Worm (Caenorhabditis elegans) whole organism, mixed stage, embryonic: ENCODE data around the gene F18A11.3.

Source experiments
- M03D4.4 ChIP-seq: sonication (generic microtip); optimal IDR thresholded peaks from 2 replicates; lab custom pipeline; 2017; ENCODE audit warnings: mild to moderate bottlenecking, missing genetic modification characterization, missing compliant biosample characterization
- bed-3 ChIP-seq: fragments of 200-800 bp; sonication (Bioruptor generic); optimal IDR thresholded peaks from 3 replicates; lab custom pipeline; 2018; ENCODE audit warnings: mild to moderate bottlenecking, missing genetic modification characterization, moderate library complexity, missing compliant biosample characterization
- ceh-39 ChIP-seq: fragments of 150-350 bp; optimal IDR thresholded peaks from 2 replicates; lab custom pipeline; 2014; ENCODE audit warnings: missing biosample characterization, missing genetic modification characterization
- ceh-43 ChIP-seq: fragments of 200-800 bp; sonication (Bioruptor generic); optimal IDR thresholded peaks from 2 replicates; lab custom pipeline; 2018; ENCODE audit warnings: mild to moderate bottlenecking, missing genetic modification characterization, moderate library complexity, missing compliant biosample characterization
- ceh-83 ChIP-seq: fragments of 200-800 bp; sonication (Bioruptor generic); optimal IDR thresholded peaks from 2 replicates; lab custom pipeline; 2018; ENCODE audit warnings: mild to moderate bottlenecking, missing genetic modification characterization, missing compliant biosample characterization
- ces-1 ChIP-seq: fragments of 150-350 bp; optimal IDR thresholded peaks from 2 replicates; lab custom pipeline; 2014; ENCODE audit warnings: missing biosample characterization, missing genetic modification reagents, missing genetic modification characterization
- cnd-1 ChIP-seq: fragments of 200-800 bp; sonication (Bioruptor generic); optimal IDR thresholded peaks from 2 replicates; lab custom pipeline; 2018; ENCODE audit warnings: mild to moderate bottlenecking, missing genetic modification characterization, missing compliant biosample characterization
- drap-1 ChIP-seq: fragments of 200-800 bp; sonication (Bioruptor generic); optimal IDR thresholded peaks from 3 replicates; lab custom pipeline; 2018; ENCODE audit warnings: mild to moderate bottlenecking, missing genetic modification characterization, missing compliant biosample characterization
- elt-1 ChIP-seq: sonication (generic microtip); optimal IDR thresholded peaks from 2 replicates; lab custom pipeline; 2017; ENCODE audit warnings: missing genetic modification characterization, mild to moderate bottlenecking, missing compliant biosample characterization, antibody characterized with exemption, moderate library complexity, borderline replicate concordance; ENCODE audit not compliant: insufficient read depth
- elt-3 ChIP-seq: fragments of 150-350 bp; optimal IDR thresholded peaks from 2 replicates; lab custom pipeline; 2014; ENCODE audit warnings: missing biosample characterization, missing genetic modification characterization
- flh-1 ChIP-seq: fragments of 200-800 bp; sonication (Bioruptor generic); optimal IDR thresholded peaks from 2 replicates; lab custom pipeline; 2018; ENCODE audit warnings: mild to moderate bottlenecking, missing genetic modification characterization, moderate library complexity, missing compliant biosample characterization
- ham-2 ChIP-seq: fragments of 200-800 bp; sonication (Bioruptor generic); optimal IDR thresholded peaks from 2 replicates; lab custom pipeline; 2018; ENCODE audit warnings: mild to moderate bottlenecking, missing genetic modification characterization, missing compliant biosample characterization
- hlh-1 ChIP-seq: fragments of 150-350 bp; optimal IDR thresholded peaks from 2 replicates; lab custom pipeline; 2014; ENCODE audit warnings: missing biosample characterization, missing genetic modification reagents, missing genetic modification characterization
- lin-13 ChIP-seq: fragments of 150-350 bp; optimal IDR thresholded peaks from 2 replicates; lab custom pipeline; 2014; ENCODE audit warnings: missing biosample characterization, missing genetic modification characterization
- lin-32 ChIP-seq: fragments of 200-800 bp; sonication (Bioruptor generic); optimal IDR thresholded peaks from 2 replicates; lab custom pipeline; 2018; ENCODE audit warnings: mild to moderate bottlenecking, missing genetic modification characterization, missing compliant biosample characterization
- lsy-2 ChIP-seq: fragments of 150-350 bp; optimal IDR thresholded peaks from 2 replicates; lab custom pipeline; 2014; ENCODE audit warnings: missing biosample characterization, missing genetic modification characterization
- mab-5 ChIP-seq: fragments of 150-350 bp; optimal IDR thresholded peaks from 2 replicates; lab custom pipeline; 2014; ENCODE audit warnings: missing biosample characterization, missing genetic modification characterization
- mep-1 ChIP-seq: fragments of 150-350 bp; optimal IDR thresholded peaks from 2 replicates; lab custom pipeline; 2017; ENCODE audit warnings: missing biosample characterization, missing genetic modification reagents, missing genetic modification characterization, inconsistent platforms
- mls-2 ChIP-seq: sonication (generic microtip); optimal IDR thresholded peaks from 2 replicates; lab custom pipeline; 2016; ENCODE audit warnings: mild to moderate bottlenecking, missing genetic modification characterization, moderate library complexity, missing compliant biosample characterization
- nhr-12 ChIP-seq: fragments of 150-350 bp; optimal IDR thresholded peaks from 2 replicates; lab custom pipeline; 2014; ENCODE audit warnings: missing biosample characterization, missing genetic modification characterization
- nhr-2 ChIP-seq: fragments of 150-350 bp; optimal IDR thresholded peaks from 2 replicates; lab custom pipeline; 2014; ENCODE audit warnings: missing biosample characterization, missing genetic modification characterization
- nhr-237 ChIP-seq: fragments of 150-350 bp; optimal IDR thresholded peaks from 2 replicates; lab custom pipeline; 2014; ENCODE audit warnings: missing biosample characterization, missing genetic modification characterization
- nhr-28 ChIP-seq: fragments of 150-350 bp; optimal IDR thresholded peaks from 2 replicates; lab custom pipeline; 2014; ENCODE audit warnings: missing biosample characterization, missing genetic modification characterization
- pha-4 ChIP-seq: fragments of 150-350 bp; optimal IDR thresholded peaks from 2 replicates; lab custom pipeline; 2018; ENCODE audit warnings: missing biosample characterization, missing genetic modification reagents, missing genetic modification characterization
- snpc-4 ChIP-seq: fragments of 150-350 bp; optimal IDR thresholded peaks from 2 replicates; lab custom pipeline; 2014; ENCODE audit warnings: missing biosample characterization, missing genetic modification characterization
- sptf-1 ChIP-seq: sonication (generic microtip); optimal IDR thresholded peaks from 2 replicates; lab custom pipeline; 2017; ENCODE audit warnings: mild to moderate bottlenecking, missing genetic modification characterization, moderate library complexity, missing compliant biosample characterization
- tbx-8 ChIP-seq: fragments of 200-800 bp; sonication (Bioruptor generic); optimal IDR thresholded peaks from 2 replicates; lab custom pipeline; 2018; ENCODE audit warnings: mild to moderate bottlenecking, missing genetic modification characterization, moderate library complexity, missing compliant biosample characterization
- unc-39 ChIP-seq: fragments of 150-350 bp; optimal IDR thresholded peaks from 2 replicates; lab custom pipeline; 2014; ENCODE audit warnings: missing biosample characterization, missing genetic modification characterization
- unc-62 ChIP-seq: fragments of 150-350 bp; optimal IDR thresholded peaks from 2 replicates; lab custom pipeline; 2014; ENCODE audit warnings: missing biosample characterization, missing genetic modification reagents, missing genetic modification characterization
- zip-8 ChIP-seq: fragments of 150-350 bp; optimal IDR thresholded peaks from 2 replicates; lab custom pipeline; 2014; ENCODE audit warnings: missing biosample characterization, missing genetic modification characterization
- ztf-11 ChIP-seq: fragments of 150-350 bp; optimal IDR thresholded peaks from 2 replicates; lab custom pipeline; 2014; ENCODE audit warnings: missing biosample characterization, missing genetic modification characterization

The F18A11.3 gene

ce11 chrII:13025794-13026412, 10.7 kb downstream of the F18A11.3 start, which contains the start of gene max-2:
Gene max-2, minus strand, starts transcription at chrII:13025844.
- TF ChIP-seq ham-2 (GFP tag; lab: Kevin White, UChicago) (no peak), ces-1 (GFP tag; lab: Kevin White, UChicago) (no peak), ceh-43 (no peak), tbx-8 (GFP tag; lab: Kevin White, UChicago) (no peak), snpc-4 (tag; lab: Kevin White, UChicago) (no peak), hlh-1 (tag; lab: Kevin White, UChicago) (no peak), lin-13 (tag; lab: Kevin White, UChicago) (no peak), elt-3 (tag; lab: Kevin White, UChicago) (no peak), ceh-39 (no peak), elt-1 (tag; lab: Kevin White, UChicago) (no peak), ztf-11 (tag; lab: Kevin White, UChicago) (no peak), sptf-1 (tag; lab: Kevin White, UChicago) (no peak)

- no peak for TF ChIP-seq mep-1
- TF ChIP-seq zip-8 (tag; lab: Kevin White, UChicago) = no peak
- TF ChIP-seq lsy-2 = no peak
- no peak for TF ChIP-seq ztf-11 (tag; lab: Kevin White, UChicago)
- TF ChIP-seq snpc-4 (tag; lab: Kevin White, UChicago) = no peak
- TF ChIP-seq bed-3 = no peak
- no peak for TF ChIP-seq unc-39 (tag; lab: Kevin White, UChicago)
- no peak for TF ChIP-seq lin-32 (GFP tag; lab: Kevin White, UChicago)
Observed at ce11 chrII:13023518-13023917, 13.1 kb downstream of the F18A11.3 start.

ce11 chrII:13022555-13022954, 14.1 kb downstream of the F18A11.3 start:
- TF ChIP-seq snpc-4 (tag; lab: Kevin White, UChicago) = no peak
- no peak for TF ChIP-seq M03D4.4 (tag; lab: Kevin White, UChicago)
- TF ChIP-seq cnd-1 (tag; lab: Kevin White, UChicago) = no peak
- no peak for TF ChIP-seq unc-39 (tag; lab: Kevin White, UChicago)
- TF ChIP-seq mls-2 = no peak
- no peak for TF ChIP-seq drap-1 (GFP tag; lab: Kevin White, UChicago)
- no peak for TF ChIP-seq pha-4
- TF ChIP-seq hlh-1 (tag; lab: Kevin White, UChicago) = no peak
- TF ChIP-seq flh-1 (GFP tag; lab: Kevin White, UChicago) = no peak
- no peak for TF ChIP-seq unc-62 (GFP tag; lab: Kevin White, UChicago)
- TF ChIP-seq mab-5 (tag; lab: Kevin White, UChicago) = no peak
- no peak for TF ChIP-seq nhr-2
- TF ChIP-seq zip-8 (tag; lab: Kevin White, UChicago) = no peak
- no peak for TF ChIP-seq elt-3 (tag; lab: Kevin White, UChicago)

DNA sequence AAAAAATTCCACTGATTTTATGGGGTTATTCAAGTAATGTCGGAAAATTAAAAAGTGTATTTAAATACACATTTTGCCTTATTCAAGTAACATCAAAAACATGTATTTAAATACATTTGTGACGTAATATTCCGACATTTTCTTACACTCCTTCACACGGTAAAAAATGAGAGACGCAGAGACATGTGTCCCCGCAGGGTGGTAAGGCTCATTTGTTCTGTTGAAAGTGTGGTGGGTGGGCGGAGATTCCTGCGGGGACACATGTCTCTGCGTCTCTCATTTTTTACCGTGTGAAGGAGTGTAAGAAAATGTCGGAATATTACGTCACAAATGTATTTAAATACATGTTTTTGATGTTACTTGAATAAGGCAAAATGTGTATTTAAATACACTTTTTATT, 20.3 kb downstream of the F18A11.3 start:
- TF ChIP-seq lsy-2 (peak; percentile 2), ces-1 (GFP tag; lab: Kevin White, UChicago) (peak; percentile 5)

DNA sequence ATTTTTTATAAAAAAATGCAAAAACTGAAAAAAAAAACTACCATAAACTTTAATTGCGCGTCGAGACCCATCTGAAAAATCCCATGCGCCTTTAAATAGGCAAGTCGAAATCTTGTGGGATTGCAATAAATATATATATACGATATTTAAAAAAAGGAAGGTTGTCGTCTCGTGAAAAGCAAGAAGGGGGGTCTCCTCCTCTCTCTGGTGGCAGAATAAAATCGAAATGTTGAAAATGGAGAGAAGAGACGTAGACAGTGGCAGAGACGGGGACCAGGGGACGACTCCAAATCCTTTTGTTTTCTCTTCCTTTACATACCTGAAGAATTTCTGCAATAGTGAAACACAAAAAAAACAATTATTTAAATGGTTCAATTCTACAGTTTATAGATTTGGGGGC, 22.7 kb downstream of the F18A11.3 start, which contains the start of gene F18A11.5:
F18A11.5 (minus strand) TSS at position 321 of the 400 bp plus-strand sequence.
- TF ChIP-seq unc-39 (tag; lab: Kevin White, UChicago) (no peak), mep-1 (no peak), ceh-43 (no peak), nhr-12 (no peak), flh-1 (GFP tag; lab: Kevin White, UChicago) (no peak), nhr-237 (tag; lab: Kevin White, UChicago) (no peak), sptf-1 (tag; lab: Kevin White, UChicago) (no peak), ceh-83 (GFP tag; lab: Kevin White, UChicago) (no peak), zip-8 (tag; lab: Kevin White, UChicago) (no peak), nhr-28 (tag; lab: Kevin White, UChicago) (no peak)
